Worm (Caenorhabditis elegans) whole organism, early embryonic: Measurements from ENCODE around the gene sdz-38.
"Not testable (repeated sequence)": the region's sequence is repeated elsewhere in the genome, so short reads cannot be mapped to it uniquely, and the experiment has no call there.

Source experiments
- B0310.2 ChIP-seq: sonication (generic microtip); optimal IDR thresholded peaks from 2 replicates; lab custom pipeline; 2016; ENCODE audit warnings: mild to moderate bottlenecking, missing genetic modification characterization, missing compliant biosample characterization
- F13C5.2 ChIP-seq: sonication (generic microtip); optimal IDR thresholded peaks from 2 replicates; lab custom pipeline; 2017; ENCODE audit warnings: mild to moderate bottlenecking, missing genetic modification characterization, inconsistent platforms, missing compliant biosample characterization
- aly-1 ChIP-seq: sonication (generic microtip); optimal IDR thresholded peaks from 2 replicates; lab custom pipeline; 2016; ENCODE audit warnings: missing genetic modification characterization, missing compliant biosample characterization
- ama-1 ChIP-seq: fragments of 150-350 bp; optimal IDR thresholded peaks from 2 replicates; lab custom pipeline; 2014
- ceh-13 ChIP-seq: fragments of 200-800 bp; sonication (Bioruptor generic); optimal IDR thresholded peaks from 2 replicates; lab custom pipeline; 2018; ENCODE audit warnings: mild to moderate bottlenecking, missing genetic modification characterization, missing compliant biosample characterization
- ceh-36 ChIP-seq: sonication (generic microtip); optimal IDR thresholded peaks from 2 replicates; lab custom pipeline; 2016; ENCODE audit warnings: missing genetic modification characterization, inconsistent platforms, missing compliant biosample characterization
- ets-7 ChIP-seq: sonication (generic microtip); optimal IDR thresholded peaks from 2 replicates; lab custom pipeline; 2016; ENCODE audit warnings: missing genotype, missing genetic modification characterization, missing compliant biosample characterization
- flt-1 ChIP-seq: fragments of 200-800 bp; sonication (Bioruptor generic); IDR thresholded peaks from 2 replicates; pipeline ENCODE4 v1.3.6; 2022; ENCODE audit warnings: missing genetic modification characterization, missing compliant biosample characterization
- hmbx-1 ChIP-seq: sonication (generic microtip); optimal IDR thresholded peaks from 2 replicates; lab custom pipeline; 2016; ENCODE audit warnings: mild to moderate bottlenecking, missing genetic modification characterization, missing compliant biosample characterization
- hmg-4 ChIP-seq: fragments of 200-800 bp; sonication (Bioruptor generic); optimal IDR thresholded peaks from 2 replicates; lab custom pipeline; 2018; ENCODE audit warnings: mild to moderate bottlenecking, missing genetic modification characterization, missing compliant biosample characterization
- hnd-1 ChIP-seq: sonication (generic microtip); optimal IDR thresholded peaks from 2 replicates; lab custom pipeline; 2016; ENCODE audit warnings: missing genetic modification characterization, missing compliant biosample characterization
- pes-1 ChIP-seq: fragments of 200-800 bp; sonication (Bioruptor generic); IDR thresholded peaks from 2 replicates; pipeline ENCODE4 v1.3.6; 2022; ENCODE audit warnings: missing genetic modification reagents, missing genetic modification characterization, missing compliant biosample characterization
- scrt-1 ChIP-seq: fragments of 200-800 bp; sonication (Bioruptor generic); IDR thresholded peaks from 2 replicates; pipeline ENCODE4 v1.3.6; 2022; ENCODE audit warnings: missing genetic modification characterization, missing compliant biosample characterization
- sea-1 ChIP-seq: fragments of 200-800 bp; sonication (Bioruptor generic); conservative IDR thresholded peaks from 2 replicates; pipeline ENCODE4 v1.3.6; 2022; ENCODE audit warnings: missing genetic modification characterization, missing compliant biosample characterization
- tbx-11 ChIP-seq: fragments of 200-800 bp; sonication (Bioruptor generic); IDR thresholded peaks from 2 replicates; pipeline ENCODE4 v1.3.6; 2022; ENCODE audit warnings: missing genetic modification characterization, missing compliant biosample characterization
- tbx-37 ChIP-seq: fragments of 200-800 bp; sonication (Bioruptor generic); conservative IDR thresholded peaks from 2 replicates; pipeline ENCODE4 v1.3.6; 2022; ENCODE audit warnings: missing genetic modification reagents, missing genetic modification characterization, missing compliant biosample characterization
- tra-4 ChIP-seq: sonication (generic microtip); optimal IDR thresholded peaks from 2 replicates; lab custom pipeline; 2017; ENCODE audit warnings: missing genetic modification characterization, missing compliant biosample characterization

The sdz-38 gene

ce11 chrII:10006266-10006665 is 24.6 kb upstream of the sdz-38 start, which contains the start of gene ZK892.4:
Gene ZK892.4, plus strand, starts transcription at chrII:10006566.
- not testable (repeated sequence) for TF ChIP-seq ama-1 (lab: Kevin White, UChicago); ceh-36; scrt-1 (GFP tag; lab: Robert Waterston, UW)

ce11 chrII:10001546-10001945 is 19.9 kb upstream of the sdz-38 start, which contains the start of gene ZK892.3:
Gene ZK892.3, plus strand, starts transcription at chrII:10001846.
- no peak for TF ChIP-seq ets-7 (tag; lab: Kevin White, UChicago)
- no peak for TF ChIP-seq scrt-1 (GFP tag; lab: Robert Waterston, UW)
- no peak for TF ChIP-seq hmg-4 (GFP tag; lab: Kevin White, UChicago)

ce11 chrII:10001065-10001464 is 19.4 kb upstream of the sdz-38 start, which contains the start of gene nlt-1:
Gene nlt-1, minus strand, starts transcription at chrII:10001142.
- no peak for TF ChIP-seq ets-7 (tag; lab: Kevin White, UChicago)
- no peak for TF ChIP-seq ama-1 (lab: Kevin White, UChicago)
- TF ChIP-seq tbx-11 = no peak
- TF ChIP-seq hnd-1 (tag; lab: Kevin White, UChicago) = no peak
- TF ChIP-seq ceh-36 = no peak
- no peak for TF ChIP-seq ceh-13 (GFP tag; lab: Kevin White, UChicago)
- TF ChIP-seq hmg-4 (GFP tag; lab: Kevin White, UChicago) = no peak
- TF ChIP-seq hmbx-1 = no peak
- no peak for TF ChIP-seq sea-1 (GFP tag; lab: Robert Waterston, UW)
- TF ChIP-seq aly-1 (tag; lab: Kevin White, UChicago) = no peak
- no peak for TF ChIP-seq F13C5.2 (tag; lab: Kevin White, UChicago)
- TF ChIP-seq pes-1 (GFP tag; lab: Robert Waterston, UW) = no peak

- TF ChIP-seq hmbx-1 (no peak), tra-4 (tag; lab: Kevin White, UChicago) (no peak), tbx-11 (no peak), ama-1 (lab: Kevin White, UChicago) (no peak), F13C5.2 (tag; lab: Kevin White, UChicago) (no peak), scrt-1 (GFP tag; lab: Robert Waterston, UW) (no peak), hmg-4 (GFP tag; lab: Kevin White, UChicago) (no peak), hnd-1 (tag; lab: Kevin White, UChicago) (no peak), aly-1 (tag; lab: Kevin White, UChicago) (no peak), B0310.2 (no peak), tbx-37 (GFP tag; lab: Robert Waterston, UW) (no peak), ets-7 (tag; lab: Kevin White, UChicago) (no peak), pes-1 (GFP tag; lab: Robert Waterston, UW) (no peak), flt-1 (GFP tag; lab: Robert Waterston, UW) (no peak), sea-1 (GFP tag; lab: Robert Waterston, UW) (no peak)
Measured at ce11 chrII:9994679-9995078, 13.0 kb upstream of the sdz-38 start.

- TF ChIP-seq tbx-37 (GFP tag; lab: Robert Waterston, UW) (no peak), tra-4 (tag; lab: Kevin White, UChicago) (no peak), ceh-13 (GFP tag; lab: Kevin White, UChicago) (no peak), F13C5.2 (tag; lab: Kevin White, UChicago) (no peak), ets-7 (tag; lab: Kevin White, UChicago) (no peak), hmbx-1 (no peak), hnd-1 (tag; lab: Kevin White, UChicago) (no peak), tbx-11 (no peak), B0310.2 (no peak), hmg-4 (GFP tag; lab: Kevin White, UChicago) (no peak)
Measured at ce11 chrII:9992474-9992873, 10.8 kb upstream of the sdz-38 start.

- TF ChIP-seq pes-1 (GFP tag; lab: Robert Waterston, UW) = no peak
- no peak for TF ChIP-seq hmbx-1
- no peak for TF ChIP-seq ceh-13 (GFP tag; lab: Kevin White, UChicago)
- TF ChIP-seq scrt-1 (GFP tag; lab: Robert Waterston, UW) = no peak
- no peak for TF ChIP-seq tbx-37 (GFP tag; lab: Robert Waterston, UW)
- no peak for TF ChIP-seq hnd-1 (tag; lab: Kevin White, UChicago)
Measured at ce11 chrII:9990812-9991211, 9.2 kb upstream of the sdz-38 start, which contains the start of gene lec-3. Gene lec-3, plus strand, starts transcription at chrII:9991112.

- TF ChIP-seq tbx-37 (GFP tag; lab: Robert Waterston, UW) (no peak), tra-4 (tag; lab: Kevin White, UChicago) (no peak), pes-1 (GFP tag; lab: Robert Waterston, UW) (no peak), hmg-4 (GFP tag; lab: Kevin White, UChicago) (no peak), scrt-1 (GFP tag; lab: Robert Waterston, UW) (no peak), aly-1 (tag; lab: Kevin White, UChicago) (no peak), ceh-13 (GFP tag; lab: Kevin White, UChicago) (no peak)
Measured at ce11 chrII:9989533-9989932, 7.9 kb upstream of the sdz-38 start.

ce11 chrII:9988620-9989019 is 7.0 kb upstream of the sdz-38 start:
- TF ChIP-seq scrt-1 (GFP tag; lab: Robert Waterston, UW) = no peak
- no peak for TF ChIP-seq ceh-36
- TF ChIP-seq hmg-4 (GFP tag; lab: Kevin White, UChicago) = no peak
- no peak for TF ChIP-seq ceh-13 (GFP tag; lab: Kevin White, UChicago)
- TF ChIP-seq B0310.2 = no peak
- TF ChIP-seq tra-4 (tag; lab: Kevin White, UChicago) = no peak
- TF ChIP-seq flt-1 (GFP tag; lab: Robert Waterston, UW) = no peak
- no peak for TF ChIP-seq tbx-37 (GFP tag; lab: Robert Waterston, UW)
- no peak for TF ChIP-seq pes-1 (GFP tag; lab: Robert Waterston, UW)
- TF ChIP-seq F13C5.2 (tag; lab: Kevin White, UChicago) = no peak
- no peak for TF ChIP-seq ama-1 (lab: Kevin White, UChicago)
- TF ChIP-seq aly-1 (tag; lab: Kevin White, UChicago) = no peak
